Worm (Caenorhabditis elegans) whole organism, L4 larva: ENCODE measurements around the gene str-261.

Experiments used
- D1046.2 ChIP-seq: fragments of 200-800 bp; sonication (Bioruptor generic); IDR thresholded peaks from 2 replicates; pipeline ENCODE4 v1.3.6; 2022; ENCODE audit warnings: missing genetic modification characterization, missing compliant biosample characterization
- F44E2.7 ChIP-seq: fragments of 200-800 bp; sonication (Bioruptor generic); IDR thresholded peaks from 2 replicates; pipeline ENCODE4 v2.1.2; 2022; ENCODE audit warnings: missing genetic modification characterization, missing compliant biosample characterization
- F49E8.2 ChIP-seq: sonication (generic microtip); optimal IDR thresholded peaks from 2 replicates; lab custom pipeline; 2016; ENCODE audit warnings: missing compliant biosample characterization, mild to moderate bottlenecking, missing genetic modification characterization, borderline replicate concordance
- R02D3.7 ChIP-seq: fragments of 150-350 bp; sonication (generic microtip); optimal IDR thresholded peaks from 3 replicates; lab custom pipeline; 2014; ENCODE audit warnings: missing biosample characterization, missing genetic modification characterization
- T26A8.4 ChIP-seq: fragments of 200-800 bp; sonication (Bioruptor generic); IDR thresholded peaks from 2 replicates; pipeline ENCODE4 v1.3.6; 2022; ENCODE audit warnings: missing genetic modification characterization, missing compliant biosample characterization
- aha-1 ChIP-seq: fragments of 150-350 bp; peaks from one replicate; lab custom pipeline; 2014; ENCODE audit warnings: missing biosample characterization, missing genetic modification characterization
- attf-4 ChIP-seq: sonication (generic microtip); optimal IDR thresholded peaks from 3 replicates; lab custom pipeline; 2017; ENCODE audit warnings: missing biosample characterization, missing genetic modification characterization
- ceh-28 ChIP-seq: fragments of 150-350 bp; optimal IDR thresholded peaks from 2 replicates; lab custom pipeline; 2014; ENCODE audit warnings: missing biosample characterization, missing genetic modification reagents, missing genetic modification characterization
- ceh-82 ChIP-seq: sonication (generic microtip); optimal IDR thresholded peaks from 2 replicates; lab custom pipeline; 2017; ENCODE audit warnings: missing biosample characterization, missing genetic modification characterization
- ctbp-1 ChIP-seq: fragments of 200-800 bp; sonication (Bioruptor generic); IDR thresholded peaks from 2 replicates; pipeline ENCODE4 v1.3.6; 2022; ENCODE audit warnings: missing genetic modification reagents, missing genetic modification characterization, missing compliant biosample characterization
- daf-12 ChIP-seq: fragments of 150-350 bp; optimal IDR thresholded peaks from 2 replicates; lab custom pipeline; 2014; ENCODE audit warnings: missing biosample characterization, missing genetic modification reagents, missing genetic modification characterization
- daf-16 ChIP-seq, 3 experiments: sonication (generic microtip); optimal IDR thresholded peaks; 2 replicates each; lab custom pipeline; 2016 to 2017; ENCODE audit warnings: missing genetic modification characterization in 3 of 3, missing genetic modification reagents in 3 of 3, mild to moderate bottlenecking in 2 of 3, missing compliant biosample characterization in 2 of 3, missing biosample characterization in 1 of 3, moderate library complexity in 1 of 3
- dmd-6 ChIP-seq: fragments of 200-800 bp; sonication (Bioruptor generic); IDR thresholded peaks from 2 replicates; pipeline ENCODE4 v1.3.6; 2022; ENCODE audit warnings: missing genetic modification reagents, missing genetic modification characterization, missing compliant biosample characterization
- dmd-8 ChIP-seq: fragments of 200-800 bp; sonication (Bioruptor generic); IDR thresholded peaks from 2 replicates; pipeline ENCODE4 v1.3.6; 2022; ENCODE audit warnings: missing genetic modification characterization, missing compliant biosample characterization
- fkh-10 ChIP-seq: fragments of 150-350 bp; optimal IDR thresholded peaks from 2 replicates; lab custom pipeline; 2014; ENCODE audit warnings: missing biosample characterization, missing genetic modification reagents, missing genetic modification characterization
- hif-1 ChIP-seq, 2 experiments: sonication (generic microtip); optimal IDR thresholded peaks; 2 replicates each; lab custom pipeline; 2016 to 2017; ENCODE audit warnings: missing compliant biosample characterization in 2 of 2, missing genetic modification characterization in 2 of 2, missing genetic modification reagents in 2 of 2, missing genotype in 2 of 2, mild to moderate bottlenecking in 1 of 2
- lin-13 ChIP-seq: fragments of 150-350 bp; optimal IDR thresholded peaks from 2 replicates; lab custom pipeline; 2014; ENCODE audit warnings: missing biosample characterization, missing genetic modification reagents, missing genetic modification characterization
- mdl-1 ChIP-seq, 2 experiments: fragments of 150-350 bp in 1 of 2; sonication (generic microtip) in 1 of 2; optimal IDR thresholded peaks; 2 replicates each; lab custom pipeline; 2014 to 2017; ENCODE audit warnings: missing biosample characterization in 2 of 2, missing genetic modification characterization in 2 of 2
- mxl-3 ChIP-seq: fragments of 200-800 bp; sonication (Bioruptor generic); optimal IDR thresholded peaks from 2 replicates; lab custom pipeline; 2018; ENCODE audit warnings: mild to moderate bottlenecking, missing genetic modification characterization, missing compliant biosample characterization
- nhr-10 ChIP-seq: fragments of 150-350 bp; optimal IDR thresholded peaks from 2 replicates; lab custom pipeline; 2014; ENCODE audit warnings: missing biosample characterization, missing genetic modification characterization
- nhr-111 ChIP-seq: fragments of 200-800 bp; sonication (Bioruptor generic); optimal IDR thresholded peaks from 2 replicates; lab custom pipeline; 2018; ENCODE audit warnings: mild to moderate bottlenecking, missing genetic modification characterization, missing compliant biosample characterization
- nhr-237 ChIP-seq: sonication (generic microtip); optimal IDR thresholded peaks from 2 replicates; lab custom pipeline; 2017; ENCODE audit warnings: missing biosample characterization, missing genetic modification characterization
- nhr-42 ChIP-seq: fragments of 200-800 bp; sonication (Bioruptor generic); IDR thresholded peaks from 2 replicates; pipeline ENCODE4 v1.3.6; 2022; ENCODE audit warnings: missing genetic modification characterization, missing compliant biosample characterization
- nhr-77 ChIP-seq: fragments of 150-350 bp; optimal IDR thresholded peaks from 2 replicates; lab custom pipeline; 2014; ENCODE audit warnings: missing biosample characterization, missing genetic modification characterization
- pha-4 ChIP-seq, 2 experiments: fragments of 150-350 bp in 1 of 2; fragments of 200-800 bp in 1 of 2; sonication (Bioruptor generic) in 1 of 2; IDR thresholded peaks in 1 of 2; optimal IDR thresholded peaks in 1 of 2; 2 replicates each; pipeline versions ENCODE4 v1.3.6 to Lab custom; 2014 to 2022; ENCODE audit warnings: missing genetic modification characterization in 2 of 2, missing genetic modification reagents in 2 of 2, missing biosample characterization in 1 of 2, missing compliant biosample characterization in 1 of 2
- saeg-2 ChIP-seq: fragments of 200-800 bp; sonication (Bioruptor generic); IDR thresholded peaks from 2 replicates; pipeline ENCODE4 v1.3.6; 2022; ENCODE audit warnings: missing genetic modification reagents, missing genetic modification characterization, missing compliant biosample characterization
- skn-1 ChIP-seq: fragments of 150-350 bp; optimal IDR thresholded peaks from 2 replicates; lab custom pipeline; 2014; ENCODE audit warnings: missing biosample characterization, missing genetic modification characterization
- snpc-4 ChIP-seq: fragments of 150-350 bp; optimal IDR thresholded peaks from 2 replicates; lab custom pipeline; 2014; ENCODE audit warnings: missing biosample characterization, missing genetic modification characterization
- spr-3 ChIP-seq: fragments of 200-800 bp; sonication (Bioruptor generic); optimal IDR thresholded peaks from 2 replicates; lab custom pipeline; 2018; ENCODE audit warnings: mild to moderate bottlenecking, missing genetic modification characterization, missing compliant biosample characterization
- zag-1 ChIP-seq: fragments of 150-350 bp; optimal IDR thresholded peaks from 2 replicates; lab custom pipeline; 2014; ENCODE audit warnings: missing biosample characterization, missing genetic modification characterization
- zfp-2 ChIP-seq: sonication (generic microtip); optimal IDR thresholded peaks from 2 replicates; lab custom pipeline; 2016; ENCODE audit warnings: mild to moderate bottlenecking, missing genetic modification characterization, missing compliant biosample characterization

The str-261 gene

DNA sequence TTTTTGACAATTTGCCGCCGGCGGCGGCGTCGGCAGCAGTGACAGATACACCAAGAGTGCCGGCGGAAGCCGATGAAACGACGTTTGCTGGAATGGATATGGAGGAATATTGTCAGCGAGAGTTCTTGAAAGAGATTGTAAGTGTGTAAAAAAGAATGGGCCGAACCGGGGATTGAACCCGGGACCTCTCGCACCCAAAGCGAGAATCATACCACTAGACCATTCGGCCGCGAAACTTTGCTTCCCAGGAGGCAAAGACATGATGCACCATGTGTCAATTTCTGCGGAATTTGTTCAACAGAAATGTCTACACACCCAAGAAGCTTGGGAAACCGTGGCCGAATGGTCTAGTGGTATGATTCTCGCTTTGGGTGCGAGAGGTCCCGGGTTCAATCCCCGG is 7.6 kb upstream of the str-261 start (continued):
- peak in 1 of 2 experiments; percentile 3 for TF ChIP-seq mdl-1 (tag; optimal IDR thresholded peaks at IDR 0.05; lab: Kevin White, UChicago)
- TF ChIP-seq skn-1 (tag; lab: Kevin White, UChicago), result no peak
- peak; percentile 50 for TF ChIP-seq nhr-77 (tag; lab: Kevin White, UChicago)
- peak; percentile 74 for TF ChIP-seq fkh-10 (GFP tag; lab: Kevin White, UChicago)

- TF ChIP-seq nhr-10 (tag; lab: Kevin White, UChicago) (no peak), spr-3 (GFP tag; lab: Kevin White, UChicago) (no peak), F49E8.2 (tag; lab: Kevin White, UChicago) (no peak), aha-1 (no peak), hif-1 (tag; optimal IDR thresholded peaks at IDR 0.05; lab: Kevin White, UChicago) (no peak), nhr-42 (no peak), dmd-6 (GFP tag; lab: Robert Waterston, UW) (no peak)
- TF ChIP-seq, all 104 proteins: peak for 0
Measured at ce11 chrIII:11068553-11068952, 5.8 kb upstream of the str-261 start, which contains the start of gene W09D6.1. Gene W09D6.1, plus strand, starts transcription at chrIII:11068853.

DNA sequence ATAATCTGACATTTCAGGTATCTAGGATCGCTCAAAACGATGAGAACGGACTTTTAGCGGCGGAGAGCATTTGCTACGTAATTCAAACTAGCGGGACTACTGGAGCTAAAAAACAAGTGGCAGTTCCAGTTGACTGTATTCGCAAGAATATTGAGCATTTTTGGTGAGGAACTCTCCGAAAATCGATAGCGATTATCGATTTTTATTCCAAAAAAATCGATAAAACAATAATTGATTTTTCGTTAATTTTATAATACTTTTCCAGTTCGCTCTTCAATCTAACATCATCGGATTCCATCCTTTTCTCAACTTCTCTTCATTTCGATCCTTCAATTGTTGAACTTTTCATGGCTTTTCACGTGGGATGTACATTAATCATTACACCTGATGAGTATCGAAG is 5.0 kb upstream of the str-261 start:
- TF ChIP-seq F44E2.7 (GFP tag; lab: Robert Waterston, UW), result no peak
- TF ChIP-seq ceh-28 (tag; lab: Kevin White, UChicago), result peak; percentile 92

DNA sequence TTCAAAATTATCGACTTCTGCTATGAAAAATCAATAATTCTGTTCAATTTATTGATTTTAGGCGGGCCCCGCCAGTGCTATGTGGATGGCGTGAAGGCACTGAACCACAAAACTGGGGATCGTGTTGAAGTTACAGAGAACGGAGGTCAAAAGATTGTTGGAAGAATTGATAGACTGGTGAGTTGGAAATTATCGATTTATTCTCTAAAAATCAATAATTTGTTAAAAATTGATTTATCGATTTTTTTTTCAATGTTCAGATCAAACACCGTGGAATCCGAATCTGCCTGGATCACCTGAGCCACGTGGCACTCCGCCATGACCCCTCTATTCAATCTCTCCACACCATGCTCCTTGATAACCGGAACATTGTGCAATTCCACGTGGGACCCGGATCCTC is 4.1 kb upstream of the str-261 start:
- no peak for TF ChIP-seq nhr-10 (tag; lab: Kevin White, UChicago)
- no peak for TF ChIP-seq pha-4 (GFP tag; IDR thresholded peaks at IDR 0.05; lab: Robert Waterston, UW)
- TF ChIP-seq pha-4 (tag; optimal IDR thresholded peaks at IDR 0.05; lab: Kevin White, UChicago), result no peak
- TF ChIP-seq ceh-28 (tag; lab: Kevin White, UChicago), result peak; percentile 93
- TF ChIP-seq R02D3.7 (tag; lab: Kevin White, UChicago), result no peak
- TF ChIP-seq T26A8.4 (GFP tag; lab: Robert Waterston, UW), result no peak

DNA sequence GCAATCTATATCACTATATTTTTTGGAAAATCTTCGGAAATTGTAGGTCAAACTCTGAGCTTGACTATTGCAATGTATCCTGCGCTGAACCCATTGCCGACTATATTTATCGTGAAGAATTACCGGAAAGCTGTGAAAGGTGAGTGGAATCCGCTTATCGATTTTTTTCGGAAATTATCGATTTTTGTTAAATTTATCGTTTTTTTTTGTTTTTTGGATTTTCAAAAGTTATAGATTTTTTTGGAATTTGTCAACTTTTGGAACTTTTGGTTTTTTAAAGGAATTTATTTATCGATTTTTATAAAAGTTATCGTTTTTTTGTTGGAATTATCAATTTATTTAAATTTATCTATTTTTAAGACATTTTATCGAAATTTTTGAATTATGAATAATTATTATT is 2.4 kb downstream of the str-261 start:
- TF ChIP-seq nhr-111, result no peak
- TF ChIP-seq daf-12 (tag; lab: Kevin White, UChicago), result no peak
- TF ChIP-seq saeg-2 (GFP tag; lab: Robert Waterston, UW), result no peak
- no peak for TF ChIP-seq mxl-3 (GFP tag; lab: Kevin White, UChicago)
- TF ChIP-seq attf-4 (tag; lab: Kevin White, UChicago), result no peak
- TF ChIP-seq dmd-8 (GFP tag; lab: Robert Waterston, UW), result no peak
- TF ChIP-seq lin-13, result no peak
- peak; percentile 65 for TF ChIP-seq ceh-28 (tag; lab: Kevin White, UChicago)
- TF ChIP-seq nhr-42, result no peak
- peak; percentile 57 for TF ChIP-seq aha-1
- no peak for TF ChIP-seq snpc-4 (tag; lab: Kevin White, UChicago)
- no peak for TF ChIP-seq zfp-2 (tag; lab: Kevin White, UChicago)
- TF ChIP-seq zag-1 (tag; lab: Kevin White, UChicago), result no peak

DNA sequence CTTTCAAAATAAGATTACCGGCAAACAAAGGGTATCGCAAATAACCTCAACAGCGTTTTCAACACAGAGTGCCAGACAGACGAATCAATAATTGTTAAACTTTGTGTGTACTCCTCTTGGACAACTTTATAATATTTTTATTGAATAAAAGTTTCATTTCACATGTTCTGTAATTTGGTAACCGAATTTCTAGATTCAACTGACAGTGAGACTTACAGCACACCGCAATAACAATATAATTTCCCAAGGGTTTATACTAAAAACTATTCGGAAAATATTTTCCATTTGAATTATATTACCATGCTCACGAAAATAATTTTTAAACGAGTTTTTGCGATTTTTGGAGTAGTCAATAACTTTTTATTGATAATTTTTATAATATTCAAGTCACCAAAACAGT is 3.1 kb downstream of the str-261 start, which contains the start of gene str-246:
Gene str-246 (plus strand): TSS at position 301 of the 400 bp plus-strand sequence.
- TF ChIP-seq daf-16 (GFP tag; optimal IDR thresholded peaks at IDR 0.05; lab: Kevin White, UChicago) (no peak), daf-16 (tag; optimal IDR thresholded peaks at IDR 0.05; lab: Kevin White, UChicago) (no peak), D1046.2 (GFP tag; lab: Robert Waterston, UW) (no peak), ctbp-1 (no peak), nhr-237 (tag; lab: Kevin White, UChicago) (no peak), ceh-82 (no peak)
